Fruit fly (Drosophila melanogaster) S2 (cell line): Measurements from ENCODE around the gene Polr2I.

Experiments used
- CG8478 ChIP-seq: fragments of >200 bp; optimal IDR thresholded peaks from 2 replicates; lab custom pipeline; 2018
- CTCF ChIP-seq, 2 experiments: fragments of >200 bp; optimal IDR thresholded peaks; 2 replicates each; lab custom pipeline; 2018

- TF ChIP-seq CG8478 (lab: Kevin White, UChicago) (no peak), CTCF (optimal IDR thresholded peaks at IDR 0.05; lab: Kevin White, UChicago) (no peak)
Observed at dm6 chr3R:14275519-14276172, 33.2 kb upstream of the Polr2I start.
